Worm (Caenorhabditis elegans) whole organism, L1 larva: ENCODE results near the gene C42D8.9.

Experiments used
- C04F5.9 ChIP-seq: sonication (generic microtip); optimal IDR thresholded peaks from 2 replicates; lab custom pipeline; 2016; ENCODE audit warnings: missing genetic modification characterization, missing compliant biosample characterization
- F16B12.6 ChIP-seq: fragments of 150-350 bp; optimal IDR thresholded peaks from 2 replicates; lab custom pipeline; 2014; ENCODE audit warnings: missing biosample characterization, missing genetic modification characterization
- Y116A8C.19 ChIP-seq: sonication (generic microtip); optimal IDR thresholded peaks from 2 replicates; lab custom pipeline; 2016; ENCODE audit warnings: missing compliant biosample characterization, missing genetic modification characterization, borderline replicate concordance
- aha-1 ChIP-seq: fragments of 150-350 bp; optimal IDR thresholded peaks from 2 replicates; lab custom pipeline; 2014; ENCODE audit warnings: missing biosample characterization, missing genetic modification characterization
- aly-2 ChIP-seq: fragments of 150-350 bp; optimal IDR thresholded peaks from 2 replicates; lab custom pipeline; 2014; ENCODE audit warnings: missing biosample characterization, missing genetic modification characterization
- ama-1 ChIP-seq: fragments of 150-350 bp; optimal IDR thresholded peaks from 2 replicates; lab custom pipeline; 2014
- blmp-1 ChIP-seq: fragments of 150-350 bp; optimal IDR thresholded peaks from 2 replicates; lab custom pipeline; 2014; ENCODE audit warnings: missing biosample characterization, missing genetic modification characterization
- ceh-8 ChIP-seq: fragments of 200-800 bp; sonication (Bioruptor generic); optimal IDR thresholded peaks from 2 replicates; lab custom pipeline; 2018; ENCODE audit warnings: mild to moderate bottlenecking, missing genetic modification characterization, moderate library complexity, missing compliant biosample characterization
- ceh-82 ChIP-seq, 3 experiments: fragments of 150-350 bp in 1 of 3; sonication (generic microtip) in 2 of 3; optimal IDR thresholded peaks; 2 replicates each; lab custom pipeline; 2014 to 2017; ENCODE audit warnings: missing biosample characterization in 3 of 3, missing genetic modification characterization in 3 of 3
- ces-1 ChIP-seq: fragments of 150-350 bp; optimal IDR thresholded peaks from 2 replicates; lab custom pipeline; 2014; ENCODE audit warnings: missing biosample characterization, missing genetic modification reagents, missing genetic modification characterization
- dsc-1 ChIP-seq: sonication (generic microtip); optimal IDR thresholded peaks from 2 replicates; lab custom pipeline; 2016; ENCODE audit warnings: mild to moderate bottlenecking, missing genetic modification characterization, missing compliant biosample characterization
- efl-1 ChIP-seq, 4 experiments: fragments of 150-350 bp; optimal IDR thresholded peaks in 3 of 4; peaks in 1 of 4; 1 replicate in 1 of 4; 2 replicates in 3 of 4; lab custom pipeline; 2014; ENCODE audit warnings: missing biosample characterization in 2 of 4, missing genetic modification characterization in 2 of 4, missing genetic modification reagents in 2 of 4
- egl-27 ChIP-seq, 2 experiments: fragments of 150-350 bp in 1 of 2; sonication (generic microtip); optimal IDR thresholded peaks; 3 replicates each; lab custom pipeline; 2017 to 2018; ENCODE audit warnings: missing biosample characterization in 2 of 2, missing genetic modification characterization in 2 of 2, missing genetic modification reagents in 2 of 2
- elt-2 ChIP-seq: sonication (generic microtip); optimal IDR thresholded peaks from 2 replicates; lab custom pipeline; 2016; ENCODE audit warnings: missing genetic modification characterization, mild to moderate bottlenecking, inconsistent platforms, missing compliant biosample characterization, missing genetic modification reagents
- elt-3 ChIP-seq, 6 experiments: fragments of 150-350 bp in 1 of 6; sonication (generic microtip); optimal IDR thresholded peaks; 2 replicates each; lab custom pipeline; 2017 to 2018; ENCODE audit warnings: missing biosample characterization in 6 of 6, missing genetic modification characterization in 6 of 6, inconsistent platforms in 1 of 6
- fkh-4 ChIP-seq: sonication (generic microtip); optimal IDR thresholded peaks from 2 replicates; lab custom pipeline; 2016; ENCODE audit warnings: missing compliant biosample characterization, missing genetic modification characterization, borderline replicate concordance
- fkh-8 ChIP-seq: sonication (generic microtip); optimal IDR thresholded peaks from 2 replicates; lab custom pipeline; 2016; ENCODE audit warnings: mild to moderate bottlenecking, missing genetic modification characterization, missing compliant biosample characterization
- irx-1 ChIP-seq: sonication (generic microtip); optimal IDR thresholded peaks from 2 replicates; lab custom pipeline; 2016; ENCODE audit warnings: missing genetic modification characterization, missing compliant biosample characterization
- lin-14 ChIP-seq: fragments of 200-800 bp; sonication (Bioruptor generic); optimal IDR thresholded peaks from 2 replicates; lab custom pipeline; 2018; ENCODE audit warnings: mild to moderate bottlenecking, missing genetic modification characterization, moderate library complexity, missing compliant biosample characterization
- lir-3 ChIP-seq: sonication (generic microtip); optimal IDR thresholded peaks from 2 replicates; lab custom pipeline; 2016; ENCODE audit warnings: mild to moderate bottlenecking, missing genetic modification characterization, moderate library complexity, missing compliant biosample characterization; ENCODE audit not compliant: poor library complexity
- mdl-1 ChIP-seq, 2 experiments: fragments of 150-350 bp; optimal IDR thresholded peaks; 2 replicates each; lab custom pipeline; 2014 to 2017; ENCODE audit warnings: missing biosample characterization in 2 of 2, missing genetic modification characterization in 2 of 2, inconsistent platforms in 1 of 2
- mef-2 ChIP-seq: fragments of 150-350 bp; optimal IDR thresholded peaks from 2 replicates; lab custom pipeline; 2014; ENCODE audit warnings: missing biosample characterization, missing genetic modification characterization
- mep-1 ChIP-seq: fragments of 150-350 bp; optimal IDR thresholded peaks from 2 replicates; lab custom pipeline; 2014; ENCODE audit warnings: missing biosample characterization, missing genetic modification characterization
- nhr-237 ChIP-seq: fragments of 150-350 bp; optimal IDR thresholded peaks from 2 replicates; lab custom pipeline; 2014; ENCODE audit warnings: missing biosample characterization, missing genetic modification characterization
- nhr-47 ChIP-seq: sonication (generic microtip); optimal IDR thresholded peaks from 2 replicates; lab custom pipeline; 2016; ENCODE audit warnings: mild to moderate bottlenecking, missing genetic modification characterization, moderate library complexity, missing compliant biosample characterization
- nhr-76 ChIP-seq: sonication (generic microtip); optimal IDR thresholded peaks from 2 replicates; lab custom pipeline; 2017; ENCODE audit warnings: missing biosample characterization, missing genetic modification characterization
- nhr-77 ChIP-seq: fragments of 150-350 bp; optimal IDR thresholded peaks from 2 replicates; lab custom pipeline; 2014; ENCODE audit warnings: missing biosample characterization, missing genetic modification characterization
- nhr-84 ChIP-seq: sonication (generic microtip); optimal IDR thresholded peaks from 2 replicates; lab custom pipeline; 2017; ENCODE audit warnings: missing biosample characterization, missing genetic modification characterization
- nhr-90 ChIP-seq: sonication (generic microtip); optimal IDR thresholded peaks from 2 replicates; lab custom pipeline; 2016; ENCODE audit warnings: mild to moderate bottlenecking, missing genetic modification characterization, missing compliant biosample characterization; ENCODE audit not compliant: poor library complexity
- pax-3 ChIP-seq: fragments of 200-800 bp; sonication (Bioruptor generic); optimal IDR thresholded peaks from 2 replicates; lab custom pipeline; 2018; ENCODE audit warnings: mild to moderate bottlenecking, missing genetic modification characterization, moderate library complexity, missing compliant biosample characterization
- pqm-1 ChIP-seq: sonication (generic microtip); optimal IDR thresholded peaks from 3 replicates; lab custom pipeline; 2017; ENCODE audit warnings: missing biosample characterization, missing genetic modification characterization
- rnt-1 ChIP-seq: sonication (generic microtip); optimal IDR thresholded peaks from 2 replicates; lab custom pipeline; 2016; ENCODE audit warnings: mild to moderate bottlenecking, missing genetic modification characterization, moderate library complexity, missing compliant biosample characterization
- skn-1 ChIP-seq: fragments of 150-350 bp; optimal IDR thresholded peaks from 2 replicates; lab custom pipeline; 2014; ENCODE audit warnings: missing biosample characterization, missing genetic modification characterization
- snpc-4 ChIP-seq: fragments of 150-350 bp; optimal IDR thresholded peaks from 2 replicates; lab custom pipeline; 2014; ENCODE audit warnings: missing biosample characterization, missing genetic modification characterization
- snu-23 ChIP-seq: sonication (generic microtip); optimal IDR thresholded peaks from 2 replicates; lab custom pipeline; 2016; ENCODE audit warnings: missing genetic modification characterization, missing compliant biosample characterization
- tlp-1 ChIP-seq: fragments of 150-350 bp; optimal IDR thresholded peaks from 2 replicates; lab custom pipeline; 2014; ENCODE audit warnings: missing biosample characterization, missing genetic modification characterization
- unc-62 ChIP-seq: fragments of 150-350 bp; optimal IDR thresholded peaks from 2 replicates; lab custom pipeline; 2014; ENCODE audit warnings: missing biosample characterization, missing genetic modification reagents, missing genetic modification characterization
- unc-98 ChIP-seq: fragments of 200-800 bp; sonication (Bioruptor generic); IDR thresholded peaks from 2 replicates; pipeline ENCODE4 v1.3.6; 2022; ENCODE audit warnings: missing genetic modification characterization, missing compliant biosample characterization
- xbp-1 ChIP-seq: sonication (generic microtip); optimal IDR thresholded peaks from 2 replicates; lab custom pipeline; 2016; ENCODE audit warnings: missing genetic modification characterization, missing compliant biosample characterization
- zag-1 ChIP-seq: fragments of 150-350 bp; optimal IDR thresholded peaks from 2 replicates; lab custom pipeline; 2014; ENCODE audit warnings: missing biosample characterization, missing genetic modification characterization
- ztf-11 ChIP-seq, 2 experiments: sonication (generic microtip); optimal IDR thresholded peaks; 2 replicates each; lab custom pipeline; 2016 to 2017; ENCODE audit warnings: missing genetic modification characterization in 2 of 2, missing biosample characterization in 1 of 2, missing compliant biosample characterization in 1 of 2
- ztf-4 ChIP-seq: fragments of 150-350 bp; optimal IDR thresholded peaks from 2 replicates; lab custom pipeline; 2014; ENCODE audit warnings: missing biosample characterization, missing genetic modification characterization

C42D8.9 gene

DNA sequence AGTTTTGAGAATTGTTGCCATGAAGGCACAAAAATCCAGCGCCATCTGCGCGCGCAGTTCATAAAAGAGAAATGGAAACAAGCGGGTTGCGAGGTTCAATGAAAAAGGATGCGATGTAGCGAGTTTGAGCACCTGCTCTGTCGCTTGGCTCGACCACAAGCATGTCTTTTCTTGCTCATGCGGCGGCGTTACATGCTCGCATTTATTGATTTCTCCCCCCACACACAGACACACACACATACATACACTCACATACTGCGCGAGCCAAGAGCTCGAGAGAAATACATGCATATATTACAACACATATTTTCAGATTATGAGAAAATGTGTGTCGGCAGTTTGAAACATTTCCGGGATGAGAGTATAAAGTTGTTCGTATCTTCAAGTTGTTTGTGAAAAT lies 14.9 kb upstream of the C42D8.9 start (continued):
- TF ChIP-seq nhr-84, result no peak
- TF ChIP-seq nhr-76 (tag; lab: Kevin White, UChicago), result no peak
- no peak for TF ChIP-seq C04F5.9 (tag; lab: Kevin White, UChicago)
- no peak for TF ChIP-seq ztf-4 (tag; lab: Kevin White, UChicago)
- peak; percentile 33 for TF ChIP-seq irx-1
- no peak for TF ChIP-seq fkh-4 (tag; lab: Kevin White, UChicago)
- no peak for TF ChIP-seq rnt-1 (tag; lab: Kevin White, UChicago)
- no peak for TF ChIP-seq nhr-237 (tag; lab: Kevin White, UChicago)
- no peak for TF ChIP-seq unc-62 (GFP tag; lab: Kevin White, UChicago)
- TF ChIP-seq nhr-47 (tag; lab: Kevin White, UChicago), result peak; percentile 38
- no peak for TF ChIP-seq nhr-90 (tag; lab: Kevin White, UChicago)
- TF ChIP-seq lin-14 (GFP tag; lab: Kevin White, UChicago), result peak; percentile 73
- TF ChIP-seq elt-3 (tag; optimal IDR thresholded peaks at IDR 0.05; lab: Kevin White, UChicago), result no peak
- no peak for TF ChIP-seq Y116A8C.19 (tag; lab: Kevin White, UChicago)
- TF ChIP-seq ztf-11 (tag; optimal IDR thresholded peaks at IDR 0.05; lab: Kevin White, UChicago), result no peak
- peak; percentile 11 for TF ChIP-seq mep-1
- TF ChIP-seq aly-2 (tag; lab: Kevin White, UChicago), result no peak
- no peak for TF ChIP-seq mdl-1 (tag; optimal IDR thresholded peaks at IDR 0.05; lab: Kevin White, UChicago)
- TF ChIP-seq ceh-8, result no peak
- no peak for TF ChIP-seq zag-1 (tag; lab: Kevin White, UChicago)
- no peak for TF ChIP-seq mef-2 (tag; lab: Kevin White, UChicago)
- TF ChIP-seq F16B12.6 (tag; lab: Kevin White, UChicago), result no peak
- TF ChIP-seq ceh-82 (tag; optimal IDR thresholded peaks at IDR 0.05; lab: Kevin White, UChicago), result peak; percentile 10 to 56 (median 10)
- no peak for TF ChIP-seq pax-3 (tag; lab: Kevin White, UChicago)
- no peak for TF ChIP-seq unc-98 (GFP tag; lab: Robert Waterston, UW)
- no peak for TF ChIP-seq pqm-1 (tag; lab: Kevin White, UChicago)
- TF ChIP-seq tlp-1 (tag; lab: Kevin White, UChicago), result no peak
- TF ChIP-seq fkh-8 (tag; lab: Kevin White, UChicago), result peak; percentile 76
- peak; percentile 3 for TF ChIP-seq skn-1 (tag; lab: Kevin White, UChicago)
- TF ChIP-seq nhr-77 (tag; lab: Kevin White, UChicago), result no peak
- TF ChIP-seq aha-1, result no peak

DNA sequence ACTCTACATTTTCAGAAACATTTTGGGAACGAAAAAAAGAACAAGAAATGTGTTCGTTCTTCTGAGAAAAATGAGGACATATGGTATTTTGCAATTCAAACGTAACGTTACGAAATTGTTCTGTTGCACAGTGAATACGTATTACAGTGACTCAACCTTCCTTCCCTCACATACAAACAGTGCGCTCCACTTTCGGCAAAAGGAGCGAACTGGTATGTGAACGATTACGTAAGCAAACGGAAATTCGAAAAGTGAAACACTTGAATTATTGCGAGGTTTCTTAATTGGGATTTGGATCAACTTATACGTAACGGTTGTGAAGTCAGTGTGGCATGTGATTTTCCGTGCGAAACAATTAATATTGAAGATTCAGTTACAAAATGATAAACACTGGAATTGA lies 14.0 kb upstream of the C42D8.9 start:
- TF ChIP-seq dsc-1 (tag; lab: Kevin White, UChicago) (peak; percentile 32), blmp-1 (tag; lab: Kevin White, UChicago) (peak; percentile 64), ces-1 (GFP tag; lab: Kevin White, UChicago) (no peak), ceh-82 (tag; optimal IDR thresholded peaks at IDR 0.05; lab: Kevin White, UChicago) (no peak)

DNA sequence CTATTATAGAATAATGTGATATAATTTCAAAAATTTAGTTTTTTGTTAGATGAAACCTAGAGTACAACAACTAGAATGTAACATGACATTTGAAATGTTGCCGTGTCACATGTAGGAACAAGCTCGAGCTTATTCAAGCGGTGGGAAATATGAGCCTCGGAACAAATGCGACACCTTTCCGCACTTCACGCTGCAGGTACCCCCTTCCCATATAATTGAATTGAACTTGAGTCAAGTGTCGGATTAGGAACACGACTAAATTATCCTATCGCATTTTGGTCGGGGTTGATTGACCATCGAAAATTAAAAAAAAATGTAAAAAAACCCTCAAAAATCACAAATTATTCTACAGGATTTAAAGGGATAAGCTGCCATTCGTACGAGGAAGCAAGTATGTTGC lies 13.4 kb upstream of the C42D8.9 start:
- TF ChIP-seq egl-27 (tag; optimal IDR thresholded peaks at IDR 0.05; lab: Kevin White, UChicago), result no peak
- peak; percentile 37 for TF ChIP-seq ama-1 (lab: Kevin White, UChicago)
- no peak for TF ChIP-seq zag-1 (tag; lab: Kevin White, UChicago)
- TF ChIP-seq xbp-1, result no peak

ce11 chrX:5119686-5120085 lies 12.8 kb upstream of the C42D8.9 start:
- TF ChIP-seq egl-27 (tag; optimal IDR thresholded peaks at IDR 0.05; lab: Kevin White, UChicago) (no peak), dsc-1 (tag; lab: Kevin White, UChicago) (no peak), snu-23 (GFP tag; lab: Kevin White, UChicago) (no peak), snpc-4 (no peak), elt-2 (no peak), lir-3 (tag; lab: Kevin White, UChicago) (no peak), efl-1 (optimal IDR thresholded peaks at IDR 0.05; lab: Kevin White, UChicago) (no peak), efl-1 (GFP tag; optimal IDR thresholded peaks at IDR 0.05 in 1 of 2; lab: Kevin White, UChicago) (no peak), fkh-4 (tag; lab: Kevin White, UChicago) (no peak), ceh-8 (no peak), ces-1 (GFP tag; lab: Kevin White, UChicago) (no peak)
